Worm (Caenorhabditis elegans): ENCODE results near the gene oig-5.
A peak's percentile ranks its signal among the peaks of the same experiment; 100 is the strongest.

Gene oig-5

ce11 chrIV:14822267-14822666 is 15.3 kb downstream of the oig-5 start:
- peak; percentile 80 for TF ChIP-seq ama-1 (optimal IDR thresholded peaks at IDR 0.05)
- TF ChIP-seq ttx-3 (tag; optimal IDR thresholded peaks at IDR 0.05), result no peak
- no peak for TF ChIP-seq ets-4 (tag; optimal IDR thresholded peaks at IDR 0.05)

- TF ChIP-seq fax-1 (tag; optimal IDR thresholded peaks at IDR 0.05), result no peak
- no peak for TF ChIP-seq ceh-22 (tag; optimal IDR thresholded peaks at IDR 0.05)
- TF ChIP-seq nhr-11 (tag; optimal IDR thresholded peaks at IDR 0.05), result no peak
- no peak for TF ChIP-seq gmeb-2 (tag; optimal IDR thresholded peaks at IDR 0.05)
- no peak for TF ChIP-seq ceh-30 (tag; optimal IDR thresholded peaks at IDR 0.05)
- TF ChIP-seq ceh-9 (tag; optimal IDR thresholded peaks at IDR 0.05), result no peak
- TF ChIP-seq eyg-1 (tag; optimal IDR thresholded peaks at IDR 0.05), result no peak
- TF ChIP-seq ztf-16 (tag; optimal IDR thresholded peaks at IDR 0.05), result no peak
- no peak for TF ChIP-seq ref-2 (tag; optimal IDR thresholded peaks at IDR 0.05)
- no peak for TF ChIP-seq ahr-1 (tag; optimal IDR thresholded peaks at IDR 0.05)
- no peak for TF ChIP-seq ceh-31 (tag; optimal IDR thresholded peaks at IDR 0.05)
- no peak for TF ChIP-seq fkh-10 (GFP tag; optimal IDR thresholded peaks at IDR 0.05)
- TF ChIP-seq zip-5 (tag; optimal IDR thresholded peaks at IDR 0.05), result no peak
- no peak for TF ChIP-seq ceh-48 (tag; optimal IDR thresholded peaks at IDR 0.05)
- TF ChIP-seq hlh-8 (tag; optimal IDR thresholded peaks at IDR 0.05), result no peak
These were observed 17.2 kb downstream of the oig-5 start for ce11 chrIV:14824201-14824600.

ce11 chrIV:14824878-14825352 is 17.9 kb downstream of the oig-5 start, which contains the start of gene sec-61.A:
Gene sec-61.A, minus strand, starts transcription at chrIV:14825264.
- TF ChIP-seq elt-2 (tag; optimal IDR thresholded peaks at IDR 0.05) (peak; percentile 43), ceh-18 (tag; optimal IDR thresholded peaks at IDR 0.05) (peak; percentile 55), unc-3 (GFP tag; conservative IDR thresholded peaks at IDR 0.05) (no peak), unc-3 (tag; optimal IDR thresholded peaks at IDR 0.05) (peak; percentile 15), hlh-8 (tag; optimal IDR thresholded peaks at IDR 0.05) (peak; percentile 5), tbx-7 (tag; optimal IDR thresholded peaks at IDR 0.05) (peak; percentile 29), unc-55 (GFP tag; optimal IDR thresholded peaks at IDR 0.05) (peak; percentile 9), pha-2 (tag; optimal IDR thresholded peaks at IDR 0.05) (no peak), dmd-4 (tag; optimal IDR thresholded peaks at IDR 0.05; ENCODE audit: borderline replicate concordance) (no peak), hlh-30 (tag; optimal IDR thresholded peaks at IDR 0.05; ENCODE audit: insufficient read depth) (peak; percentile 71), ztf-16 (tag; optimal IDR thresholded peaks at IDR 0.05) (peak; percentile 6), madf-2 (tag; optimal IDR thresholded peaks at IDR 0.05) (peak; percentile 20), T23F11.4 (GFP tag; optimal IDR thresholded peaks at IDR 0.05) (no peak), ceh-34 (tag; optimal IDR thresholded peaks at IDR 0.05) (peak; percentile 63), unc-42 (tag; optimal IDR thresholded peaks at IDR 0.05) (peak; percentile 72), ref-2 (tag; optimal IDR thresholded peaks at IDR 0.05) (peak; percentile 87), ets-4 (tag; optimal IDR thresholded peaks at IDR 0.05) (peak; percentile 7), ceh-19 (GFP tag; optimal IDR thresholded peaks at IDR 0.05) (no peak), nfya-1 (tag; optimal IDR thresholded peaks at IDR 0.05) (peak; percentile 83), tbx-2 (tag; optimal IDR thresholded peaks at IDR 0.05) (peak; percentile 77), ceh-31 (tag; optimal IDR thresholded peaks at IDR 0.05) (peak; percentile 66), pax-1 (tag; optimal IDR thresholded peaks at IDR 0.05) (peak; percentile 48), fax-1 (tag; optimal IDR thresholded peaks at IDR 0.05) (no peak), K09A11.1 (tag; optimal IDR thresholded peaks at IDR 0.05; ENCODE audit: insufficient read depth) (peak; percentile 56)

DNA sequence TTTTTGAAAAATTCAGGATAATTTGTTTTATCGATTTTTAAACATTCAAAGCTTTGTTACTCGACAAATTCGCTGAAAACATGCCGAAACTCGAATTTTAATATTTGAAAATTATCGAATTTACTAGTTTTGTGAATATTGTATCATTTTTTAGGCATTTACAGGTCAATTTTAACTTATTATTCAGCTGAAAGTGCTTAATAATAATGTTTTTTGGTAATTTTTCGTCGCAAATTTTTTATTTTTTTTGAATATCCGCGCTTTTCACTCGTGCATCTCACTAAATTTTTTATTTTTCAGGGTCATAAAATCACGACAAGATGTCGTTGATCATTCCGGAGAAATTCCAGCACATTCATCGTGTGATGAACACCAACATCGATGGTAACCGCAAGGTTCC is 18.4 kb downstream of the oig-5 start, which contains the start of gene rps-18:
Gene rps-18 (plus strand): TSS at position 301 of the 400 bp plus-strand sequence.
- TF ChIP-seq sox-2 (GFP tag; IDR thresholded peaks at IDR 0.05) (no peak), hlh-6 (tag; optimal IDR thresholded peaks at IDR 0.05) (no peak)
